Fruit fly (Drosophila melanogaster) whole organism, embryonic: ENCODE results near the gene CG8560.
A peak's percentile ranks its signal among the peaks of the same experiment; 100 is the strongest.

Source experiments
- Asciz ChIP-seq: fragments of 200-800 bp; sonication (Bioruptor generic); optimal IDR thresholded peaks from 2 replicates; lab custom pipeline; 2017; ENCODE audit warnings: missing biosample characterization, mild to moderate bottlenecking, missing genetic modification characterization, missing genetic modification reagents
- B-H2 ChIP-seq: fragments of 200-800 bp; sonication (Bioruptor generic); optimal IDR thresholded peaks from 2 replicates; lab custom pipeline; 2018; ENCODE audit warnings: missing biosample characterization, mild to moderate bottlenecking, missing genetic modification characterization
- Bdp1 ChIP-seq: fragments of 200-800 bp; sonication (Bioruptor generic); optimal IDR thresholded peaks from 3 replicates; lab custom pipeline; 2016; ENCODE audit warnings: missing biosample characterization, missing genetic modification characterization
- C15 ChIP-seq: fragments of 200-800 bp; sonication (Bioruptor generic); IDR thresholded peaks from 3 replicates; pipeline ENCODE4 v1.3.6; 2022; ENCODE audit warnings: missing biosample characterization, missing genetic modification characterization
- CG11247 ChIP-seq: fragments of 200-800 bp; sonication (Bioruptor generic); IDR thresholded peaks from 2 replicates; pipeline ENCODE4 v1.3.6; 2022; ENCODE audit warnings: missing biosample characterization, missing genetic modification characterization
- CG12219 ChIP-seq: fragments of 200-800 bp; sonication (Bioruptor generic); optimal IDR thresholded peaks from 3 replicates; lab custom pipeline; 2018; ENCODE audit warnings: missing biosample characterization, mild to moderate bottlenecking, missing genetic modification characterization
- CG12942 ChIP-seq: fragments of 200-800 bp; sonication (Bioruptor generic); optimal IDR thresholded peaks from 3 replicates; lab custom pipeline; 2016; ENCODE audit warnings: missing biosample characterization, missing genetic modification characterization
- CG13296 ChIP-seq: fragments of 200-800 bp; sonication (Bioruptor generic); optimal IDR thresholded peaks from 3 replicates; lab custom pipeline; 2018; ENCODE audit warnings: missing biosample characterization, mild to moderate bottlenecking, missing genetic modification characterization
- CG14667 ChIP-seq: fragments of 200-800 bp; sonication (Bioruptor generic); IDR thresholded peaks from 2 replicates; pipeline ENCODE4 v1.3.6; 2022; ENCODE audit warnings: missing biosample characterization, missing genetic modification characterization
- CG16813 ChIP-seq: fragments of 200-800 bp; sonication (Bioruptor generic); IDR thresholded peaks from 3 replicates; pipeline ENCODE4 v1.3.6; 2022; ENCODE audit warnings: missing biosample characterization, missing genetic modification characterization; ENCODE audit not compliant: partially characterized antibody
- CG17385 ChIP-seq: fragments of 200-800 bp; sonication (Bioruptor generic); optimal IDR thresholded peaks from 3 replicates; lab custom pipeline; 2018; ENCODE audit warnings: missing biosample characterization, mild to moderate bottlenecking, missing genetic modification characterization
- CG30403 ChIP-seq: fragments of 200-800 bp; sonication (Bioruptor generic); optimal IDR thresholded peaks from 3 replicates; lab custom pipeline; 2016; ENCODE audit warnings: missing biosample characterization, missing genetic modification characterization
- CG3163 ChIP-seq: fragments of 200-800 bp; sonication (Bioruptor generic); optimal IDR thresholded peaks from 3 replicates; lab custom pipeline; 2016; ENCODE audit warnings: missing biosample characterization, missing genetic modification characterization
- CG32532 ChIP-seq: fragments of 200-800 bp; sonication (Bioruptor generic); IDR thresholded peaks from 2 replicates; pipeline ENCODE4 v1.3.6; 2022; ENCODE audit warnings: missing biosample characterization, missing genetic modification characterization
- CG32767 ChIP-seq: fragments of 200-800 bp; sonication (Bioruptor generic); IDR thresholded peaks from 2 replicates; pipeline ENCODE4 v1.3.6; 2022; ENCODE audit warnings: missing biosample characterization, missing genetic modification characterization
- CG3995 ChIP-seq: fragments of 200-800 bp; sonication (Bioruptor generic); optimal IDR thresholded peaks from 3 replicates; lab custom pipeline; 2016; ENCODE audit warnings: missing biosample characterization, missing genetic modification characterization
- CG4328 ChIP-seq: fragments of 200-800 bp; sonication (Bioruptor generic); optimal IDR thresholded peaks from 3 replicates; lab custom pipeline; 2017; ENCODE audit warnings: missing biosample characterization, missing genetic modification reagents, missing genetic modification characterization
- CG4360 ChIP-seq: fragments of 200-800 bp; sonication (Bioruptor generic); IDR thresholded peaks from 2 replicates; pipeline ENCODE4 v1.3.6; 2022; ENCODE audit warnings: missing biosample characterization, missing genetic modification characterization
- CG7357 ChIP-seq: fragments of 200-800 bp; sonication (Bioruptor generic); IDR thresholded peaks from 3 replicates; pipeline ENCODE4 v1.3.6; 2022; ENCODE audit warnings: missing biosample characterization, missing genetic modification characterization
- CG9932 ChIP-seq: fragments of 200-800 bp; sonication (Bioruptor generic); IDR thresholded peaks from 2 replicates; pipeline ENCODE4 v1.3.6; 2022; ENCODE audit warnings: missing biosample characterization, missing genetic modification characterization
- Chrac-16 ChIP-seq: fragments of 200-800 bp; sonication (Bioruptor generic); optimal IDR thresholded peaks from 3 replicates; lab custom pipeline; 2016; ENCODE audit warnings: missing biosample characterization, missing genetic modification characterization
- CkIIα-i1 ChIP-seq: fragments of 200-800 bp; sonication (Bioruptor generic); IDR thresholded peaks from 2 replicates; pipeline ENCODE4 v1.3.6; 2022; ENCODE audit warnings: missing biosample characterization, missing genetic modification characterization
- Dip3 ChIP-seq: fragments of 200-800 bp; sonication (Bioruptor generic); optimal IDR thresholded peaks from 3 replicates; lab custom pipeline; 2016; ENCODE audit warnings: missing biosample characterization, missing genetic modification characterization
- GATAe ChIP-seq: fragments of 200-800 bp; sonication (Bioruptor generic); conservative IDR thresholded peaks from 2 replicates; pipeline ENCODE4 v1.3.6; 2022; ENCODE audit warnings: missing biosample characterization, missing genetic modification characterization
- H15 ChIP-seq: fragments of 200-800 bp; sonication (Bioruptor generic); IDR thresholded peaks from 3 replicates; pipeline ENCODE4 v1.3.6; 2022; ENCODE audit warnings: missing biosample characterization, missing genetic modification characterization
- Hr39 ChIP-seq: fragments of >200 bp; optimal IDR thresholded peaks from 2 replicates; lab custom pipeline; 2017
- Hsf ChIP-seq: fragments of 200-800 bp; sonication (Bioruptor generic); optimal IDR thresholded peaks from 3 replicates; lab custom pipeline; 2016; ENCODE audit warnings: missing biosample characterization, missing genetic modification characterization
- NFAT ChIP-seq: fragments of 200-800 bp; sonication (Bioruptor generic); IDR thresholded peaks from 2 replicates; pipeline ENCODE4 v1.3.6; 2022; ENCODE audit warnings: missing biosample characterization, missing genetic modification characterization
- Nf-YB ChIP-seq: fragments of 200-800 bp; sonication (Bioruptor generic); optimal IDR thresholded peaks from 3 replicates; lab custom pipeline; 2019; ENCODE audit warnings: missing biosample characterization, mild to moderate bottlenecking, missing genetic modification characterization, moderate library complexity
- Pdp1 ChIP-seq, 2 experiments: fragments of 200-800 bp; sonication (Bioruptor generic); optimal IDR thresholded peaks; 3 replicates each; lab custom pipeline; 2016; ENCODE audit warnings: missing biosample characterization in 2 of 2, missing genetic modification characterization in 2 of 2, mild to moderate bottlenecking in 1 of 2, moderate library complexity in 1 of 2
- Vsx1 ChIP-seq: fragments of 200-800 bp; sonication (Bioruptor generic); optimal IDR thresholded peaks from 2 replicates; lab custom pipeline; 2017; ENCODE audit warnings: missing biosample characterization, mild to moderate bottlenecking, missing genetic modification characterization, missing genetic modification reagents
- Xrp1 ChIP-seq: fragments of 200-800 bp; sonication (Bioruptor generic); IDR thresholded peaks from 2 replicates; pipeline ENCODE4 v1.3.6; 2022; ENCODE audit warnings: missing biosample characterization, missing genetic modification characterization
- al ChIP-seq: fragments of 200-800 bp; sonication (Bioruptor generic); IDR thresholded peaks from 2 replicates; pipeline ENCODE4 v1.3.6; 2022; ENCODE audit warnings: missing biosample characterization, missing genetic modification characterization
- btn ChIP-seq: fragments of 200-800 bp; sonication (Bioruptor generic); optimal IDR thresholded peaks from 2 replicates; lab custom pipeline; 2016; ENCODE audit warnings: missing biosample characterization, missing genetic modification characterization
- cad ChIP-seq: fragments of >200 bp; optimal IDR thresholded peaks from 2 replicates; lab custom pipeline; 2017; ENCODE audit warnings: missing biosample characterization, missing genetic modification characterization
- cato ChIP-seq: fragments of 200-800 bp; sonication (Bioruptor generic); optimal IDR thresholded peaks from 2 replicates; lab custom pipeline; 2016; ENCODE audit warnings: missing biosample characterization, missing genetic modification characterization, borderline replicate concordance
- croc ChIP-seq: fragments of 200-800 bp; sonication (Bioruptor generic); conservative IDR thresholded peaks from 3 replicates; pipeline ENCODE4 v1.3.6; 2022; ENCODE audit warnings: missing biosample characterization, missing genetic modification characterization
- fd3F ChIP-seq: fragments of 200-800 bp; sonication (Bioruptor generic); optimal IDR thresholded peaks from 2 replicates; lab custom pipeline; 2018; ENCODE audit warnings: missing biosample characterization, mild to moderate bottlenecking, missing genetic modification characterization, moderate library complexity
- h ChIP-seq: fragments of >200 bp; optimal IDR thresholded peaks from 2 replicates; lab custom pipeline; 2017
- hb ChIP-seq: fragments of 200-800 bp; sonication (Bioruptor generic); IDR thresholded peaks from 3 replicates; pipeline ENCODE4 v1.3.6; 2022; ENCODE audit warnings: missing biosample characterization, missing genetic modification characterization; ENCODE audit not compliant: partially characterized antibody
- inv ChIP-seq: fragments of 200-800 bp; sonication (Bioruptor generic); IDR thresholded peaks from 2 replicates; pipeline ENCODE4 v1.3.6; 2022; ENCODE audit warnings: missing biosample characterization, missing genetic modification characterization; ENCODE audit not compliant: partially characterized antibody
- mirr ChIP-seq: fragments of 200-800 bp; sonication (Bioruptor generic); optimal IDR thresholded peaks from 3 replicates; lab custom pipeline; 2018; ENCODE audit warnings: missing biosample characterization, mild to moderate bottlenecking, missing genetic modification characterization
- nau ChIP-seq: fragments of 200-800 bp; sonication (Bioruptor generic); optimal IDR thresholded peaks from 3 replicates; lab custom pipeline; 2017; ENCODE audit warnings: missing biosample characterization, mild to moderate bottlenecking, missing genetic modification characterization, missing genetic modification reagents
- p53 ChIP-seq: fragments of 200-800 bp; sonication (Bioruptor generic); optimal IDR thresholded peaks from 2 replicates; lab custom pipeline; 2016; ENCODE audit warnings: missing biosample characterization, missing genetic modification characterization
- pita ChIP-seq: fragments of 200-800 bp; sonication (Bioruptor generic); optimal IDR thresholded peaks from 2 replicates; lab custom pipeline; 2017; ENCODE audit warnings: missing biosample characterization, mild to moderate bottlenecking, missing genetic modification characterization
- shn ChIP-seq: fragments of 200-800 bp; sonication (Bioruptor generic); optimal IDR thresholded peaks from 3 replicates; lab custom pipeline; 2016; ENCODE audit warnings: missing biosample characterization, missing genetic modification characterization
- sim ChIP-seq: fragments of 200-800 bp; sonication (Bioruptor generic); IDR thresholded peaks from 2 replicates; pipeline ENCODE4 v1.3.6; 2022; ENCODE audit warnings: missing biosample characterization, missing genetic modification characterization
- sima ChIP-seq: fragments of 200-800 bp; sonication (Bioruptor generic); optimal IDR thresholded peaks from 2 replicates; lab custom pipeline; 2016; ENCODE audit warnings: missing biosample characterization, missing genetic modification characterization
- slbo ChIP-seq: fragments of 200-800 bp; sonication (Bioruptor generic); IDR thresholded peaks from 2 replicates; pipeline ENCODE4 v1.3.6; 2022; ENCODE audit warnings: missing biosample characterization, missing genetic modification characterization
- sqz ChIP-seq: fragments of 200-800 bp; sonication (Bioruptor generic); optimal IDR thresholded peaks from 3 replicates; lab custom pipeline; 2018; ENCODE audit warnings: missing biosample characterization, mild to moderate bottlenecking, missing genetic modification characterization
- tll ChIP-seq, 2 experiments: fragments of 200-800 bp in 1 of 2; fragments of >200 bp in 1 of 2; sonication (Bioruptor generic) in 1 of 2; optimal IDR thresholded peaks; 2 replicates each; lab custom pipeline; 2017 to 2019; ENCODE audit warnings: missing biosample characterization in 2 of 2, missing genetic modification characterization in 2 of 2, mild to moderate bottlenecking in 1 of 2, moderate library complexity in 1 of 2
- vnd ChIP-seq: fragments of 200-800 bp; sonication (Bioruptor generic); IDR thresholded peaks from 3 replicates; pipeline ENCODE4 v1.3.6; 2022; ENCODE audit warnings: missing biosample characterization, missing genetic modification characterization; ENCODE audit not compliant: partially characterized antibody

The CG8560 gene

dm6 chr3L:7359827-7360323 is 44.1 kb downstream of the CG8560 start, which contains the start of gene pst (continued):
- no peak for TF ChIP-seq cato (GFP tag; lab: Kevin White, UChicago)
- TF ChIP-seq mirr (GFP tag; lab: Kevin White, UChicago): peak; percentile 44
- TF ChIP-seq CkIIα-i1: no peak
- no peak for TF ChIP-seq Hr39
- TF ChIP-seq sqz: no peak
- no peak for TF ChIP-seq CG7357 (GFP tag; lab: Robert Waterston, UW)
- TF ChIP-seq B-H2 (GFP tag; lab: Kevin White, UChicago): peak; percentile 46
- no peak for TF ChIP-seq Bdp1 (GFP tag; lab: Kevin White, UChicago)
- TF ChIP-seq CG12942 (GFP tag; lab: Kevin White, UChicago): no peak
- no peak for TF ChIP-seq sim (GFP tag; lab: Robert Waterston, UW)
- no peak for TF ChIP-seq pita (GFP tag; lab: Kevin White, UChicago)
- TF ChIP-seq slbo: no peak; the same call in 1 of the 2 replicates
- TF ChIP-seq Hsf (GFP tag; lab: Kevin White, UChicago): no peak
- no peak for TF ChIP-seq CG32532
- TF ChIP-seq CG11247 (GFP tag; lab: Robert Waterston, UW): peak; percentile 29; the same call in 1 of the 2 replicates
- peak; percentile 7 for TF ChIP-seq CG12219 (GFP tag; lab: Kevin White, UChicago)
- TF ChIP-seq C15 (GFP tag; lab: Robert Waterston, UW): no peak
- TF ChIP-seq fd3F: no peak
- TF ChIP-seq GATAe (GFP tag; lab: Robert Waterston, UW): no peak
- TF ChIP-seq CG3995 (GFP tag; lab: Kevin White, UChicago): no peak
- no peak for TF ChIP-seq CG30403
- no peak for TF ChIP-seq shn (GFP tag; lab: Kevin White, UChicago)
- TF ChIP-seq CG32767 (GFP tag; lab: Robert Waterston, UW): no peak
- TF ChIP-seq tll (GFP tag; optimal IDR thresholded peaks at IDR 0.05; lab: Kevin White, UChicago): no peak
- TF ChIP-seq al (GFP tag; lab: Robert Waterston, UW): no peak
- TF ChIP-seq CG9932 (GFP tag; lab: Robert Waterston, UW): no peak
- no peak for TF ChIP-seq nau (GFP tag; lab: Kevin White, UChicago)
- no peak for TF ChIP-seq Chrac-16 (GFP tag; lab: Kevin White, UChicago)
- no peak for TF ChIP-seq Pdp1 (GFP tag; optimal IDR thresholded peaks at IDR 0.05; lab: Kevin White, UChicago)
- no peak for TF ChIP-seq vnd
- TF ChIP-seq Dip3 (GFP tag; lab: Kevin White, UChicago): no peak
- peak; percentile 64 for TF ChIP-seq Vsx1 (GFP tag; lab: Kevin White, UChicago)
- no peak for TF ChIP-seq h (lab: Kevin White, UChicago)
- no peak for TF ChIP-seq CG4360 (GFP tag; lab: Robert Waterston, UW)
- no peak for TF ChIP-seq cad (GFP tag; lab: Kevin White, UChicago)
- TF ChIP-seq CG3163 (GFP tag; lab: Kevin White, UChicago): no peak
- TF ChIP-seq hb (GFP tag; lab: Robert Waterston, UW): no peak
- TF ChIP-seq CG16813: no peak
- no peak for TF ChIP-seq p53 (GFP tag; lab: Kevin White, UChicago)
- 0 out of 3 replicates have a peak, but pooled peaks have one; percentile 44 for TF ChIP-seq H15 (GFP tag; lab: Robert Waterston, UW)
- no peak for TF ChIP-seq CG13296 (GFP tag; lab: Kevin White, UChicago)
- no peak for TF ChIP-seq Xrp1 (GFP tag; lab: Robert Waterston, UW)
- peak; percentile 44; the same call in 1 of the 2 replicates for TF ChIP-seq NFAT
- no peak for TF ChIP-seq btn (GFP tag; lab: Kevin White, UChicago)
- peak; percentile 50 for TF ChIP-seq CG17385 (GFP tag; lab: Kevin White, UChicago)
- no peak for TF ChIP-seq CG4328
- no peak for TF ChIP-seq Nf-YB (GFP tag; lab: Kevin White, UChicago)
- TF ChIP-seq sima (GFP tag; lab: Kevin White, UChicago): no peak
- no peak for TF ChIP-seq inv (GFP tag; lab: Robert Waterston, UW)
- TF ChIP-seq croc (GFP tag; lab: Robert Waterston, UW): no peak
- TF ChIP-seq CG14667: no peak
- TF ChIP-seq Asciz (GFP tag; lab: Kevin White, UChicago): peak; percentile 21
